Worm (Caenorhabditis elegans) whole organism, early embryonic: ENCODE results near the gene mbk-2.

ENCODE experiments used
- ceh-13 ChIP-seq: fragments of 200-800 bp; sonication (Bioruptor generic); optimal IDR thresholded peaks from 2 replicates; lab custom pipeline; 2018; ENCODE audit warnings: mild to moderate bottlenecking, missing genetic modification characterization, missing compliant biosample characterization
- ceh-36 ChIP-seq: sonication (generic microtip); optimal IDR thresholded peaks from 2 replicates; lab custom pipeline; 2016; ENCODE audit warnings: missing genetic modification characterization, inconsistent platforms, missing compliant biosample characterization
- hmbx-1 ChIP-seq: sonication (generic microtip); optimal IDR thresholded peaks from 2 replicates; lab custom pipeline; 2016; ENCODE audit warnings: mild to moderate bottlenecking, missing genetic modification characterization, missing compliant biosample characterization
- scrt-1 ChIP-seq: fragments of 200-800 bp; sonication (Bioruptor generic); IDR thresholded peaks from 2 replicates; pipeline ENCODE4 v1.3.6; 2022; ENCODE audit warnings: missing genetic modification characterization, missing compliant biosample characterization
- tbx-11 ChIP-seq: fragments of 200-800 bp; sonication (Bioruptor generic); IDR thresholded peaks from 2 replicates; pipeline ENCODE4 v1.3.6; 2022; ENCODE audit warnings: missing genetic modification characterization, missing compliant biosample characterization
- tbx-37 ChIP-seq: fragments of 200-800 bp; sonication (Bioruptor generic); conservative IDR thresholded peaks from 2 replicates; pipeline ENCODE4 v1.3.6; 2022; ENCODE audit warnings: missing genetic modification reagents, missing genetic modification characterization, missing compliant biosample characterization
- tra-4 ChIP-seq: sonication (generic microtip); optimal IDR thresholded peaks from 2 replicates; lab custom pipeline; 2017; ENCODE audit warnings: missing genetic modification characterization, missing compliant biosample characterization

ce11 chrIV:13080861-13081260 lies 71.9 kb downstream of the mbk-2 start:
- no peak for TF ChIP-seq hmbx-1
- no peak for TF ChIP-seq ceh-36 (tag; lab: Kevin White, UChicago)
- no peak for TF ChIP-seq scrt-1 (GFP tag; lab: Robert Waterston, UW)
- no peak for TF ChIP-seq ceh-13 (GFP tag; lab: Kevin White, UChicago)
- no peak for TF ChIP-seq tbx-37
- no peak for TF ChIP-seq tra-4 (tag; lab: Kevin White, UChicago)
- TF ChIP-seq tbx-11 (GFP tag; lab: Robert Waterston, UW): no peak
